Worm (Caenorhabditis elegans) whole organism, L4 larva: ENCODE measurements around the gene clec-52.

Experiments
- ZK337.2 ChIP-seq: fragments of 200-800 bp; sonication (Bioruptor generic); IDR thresholded peaks from 2 replicates; pipeline ENCODE4 v1.3.6; 2022; ENCODE audit warnings: missing genetic modification reagents, missing genetic modification characterization, missing compliant biosample characterization
- fkh-10 ChIP-seq: fragments of 150-350 bp; optimal IDR thresholded peaks from 2 replicates; lab custom pipeline; 2014; ENCODE audit warnings: missing biosample characterization, missing genetic modification reagents, missing genetic modification characterization
- lin-38 ChIP-seq: fragments of 200-800 bp; sonication (Bioruptor generic); IDR thresholded peaks from 2 replicates; pipeline ENCODE4 v1.3.6; 2022; ENCODE audit warnings: missing genetic modification reagents, missing genetic modification characterization, missing compliant biosample characterization
- lin-39 ChIP-seq: fragments of 150-350 bp; optimal IDR thresholded peaks from 2 replicates; lab custom pipeline; 2014; ENCODE audit warnings: missing biosample characterization, missing genetic modification reagents, missing genetic modification characterization
- lsy-2 ChIP-seq, 2 experiments: fragments of 150-350 bp in 1 of 2; sonication (generic microtip) in 1 of 2; optimal IDR thresholded peaks; 2 replicates each; lab custom pipeline; 2014 to 2017; ENCODE audit warnings: missing biosample characterization in 2 of 2, missing genetic modification characterization in 2 of 2
- mep-1 ChIP-seq: fragments of 150-350 bp; sonication (generic microtip); optimal IDR thresholded peaks from 3 replicates; lab custom pipeline; 2014; ENCODE audit warnings: missing biosample characterization, missing genetic modification characterization
- mxl-2 ChIP-seq: fragments of 200-800 bp; sonication (Bioruptor generic); conservative IDR thresholded peaks from 2 replicates; pipeline ENCODE4 v1.3.6; 2022; ENCODE audit warnings: missing genetic modification reagents, missing genetic modification characterization, missing compliant biosample characterization
- nhr-237 ChIP-seq: sonication (generic microtip); optimal IDR thresholded peaks from 2 replicates; lab custom pipeline; 2017; ENCODE audit warnings: missing biosample characterization, missing genetic modification characterization
- tag-97 ChIP-seq: fragments of 200-800 bp; sonication (Bioruptor generic); IDR thresholded peaks from 2 replicates; pipeline ENCODE4 v1.3.6; 2022; ENCODE audit warnings: missing genetic modification characterization, missing compliant biosample characterization
- zag-1 ChIP-seq: fragments of 150-350 bp; optimal IDR thresholded peaks from 2 replicates; lab custom pipeline; 2014; ENCODE audit warnings: missing biosample characterization, missing genetic modification characterization

DNA sequence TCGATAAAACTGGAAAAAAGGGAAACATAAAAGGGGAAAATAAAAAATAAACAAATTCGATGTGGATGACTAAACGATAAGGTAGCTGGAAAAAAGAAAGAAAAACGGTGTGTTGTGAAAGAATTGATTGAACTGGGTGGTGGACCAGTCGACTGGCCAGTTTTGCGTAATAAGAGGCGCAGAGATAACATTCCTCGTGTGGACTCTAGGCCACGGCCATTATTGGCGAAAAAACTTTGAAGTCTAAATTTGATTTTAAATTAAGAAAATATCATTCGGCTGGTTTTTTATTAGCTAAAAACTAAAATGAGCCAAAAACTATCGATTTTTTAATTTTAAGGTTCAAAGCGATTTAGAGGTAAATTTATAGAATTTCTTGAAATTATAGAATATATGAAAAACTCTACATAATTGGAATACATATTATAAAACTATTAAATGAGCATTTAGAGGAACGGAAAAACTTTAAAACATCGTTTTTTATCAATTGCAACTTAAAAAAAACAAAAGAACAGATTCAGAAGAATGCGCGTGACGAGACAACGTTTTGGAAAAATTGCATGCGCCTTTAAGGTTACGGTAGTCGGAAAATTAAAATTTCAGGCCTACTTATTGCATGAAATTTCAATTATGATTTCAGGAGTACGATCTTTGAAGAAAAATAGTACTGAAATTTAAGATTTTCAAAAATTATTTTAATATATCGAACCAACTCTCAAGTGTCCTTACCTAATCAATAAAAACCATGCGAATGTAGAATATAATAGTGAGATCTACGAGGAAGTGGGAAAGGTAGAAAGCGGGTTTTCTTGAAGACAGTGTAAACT lies 36.9 kb upstream of the clec-52 start, which contains the start of gene hgrs-1:
- no peak for TF ChIP-seq ZK337.2 (GFP tag; lab: Robert Waterston, UW)
- no peak for TF ChIP-seq mxl-2 (GFP tag; lab: Robert Waterston, UW)
- TF ChIP-seq lsy-2 (tag; optimal IDR thresholded peaks at IDR 0.05; lab: Kevin White, UChicago) = no peak
- no peak for TF ChIP-seq fkh-10
- no peak for TF ChIP-seq zag-1
- TF ChIP-seq lin-38 (GFP tag; lab: Robert Waterston, UW) = no peak
- TF ChIP-seq tag-97 (GFP tag; lab: Robert Waterston, UW) = no peak
- no peak for TF ChIP-seq lin-39
- no peak for TF ChIP-seq nhr-237 (tag; lab: Kevin White, UChicago)
- no peak for TF ChIP-seq mep-1
